Fruit fly (Drosophila melanogaster) whole organism, wandering third instar larva: ENCODE results near the gene Cdep.
A peak's percentile ranks its signal among the peaks of the same experiment; 100 is the strongest.

Source experiments
- CG32264 ChIP-seq: fragments of 200-800 bp; sonication (Bioruptor generic); optimal IDR thresholded peaks from 2 replicates; lab custom pipeline; 2016; ENCODE audit warnings: missing biosample characterization, missing genetic modification characterization
- CG9705 ChIP-seq: fragments of 200-800 bp; sonication (Bioruptor generic); optimal IDR thresholded peaks from 2 replicates; lab custom pipeline; 2018; ENCODE audit warnings: missing biosample characterization, mild to moderate bottlenecking, missing genetic modification characterization
- CrebA ChIP-seq: fragments of 200-800 bp; sonication (Bioruptor generic); optimal IDR thresholded peaks from 2 replicates; lab custom pipeline; 2016; ENCODE audit warnings: missing biosample characterization, mild to moderate bottlenecking, missing genetic modification characterization, borderline replicate concordance
- Dfd ChIP-seq: fragments of >200 bp; optimal IDR thresholded peaks from 2 replicates; lab custom pipeline; 2017; ENCODE audit warnings: missing biosample characterization, missing genetic modification characterization
- Dif ChIP-seq: fragments of 200-275, 200-300 bp; sonication (Bioruptor generic); optimal IDR thresholded peaks from 2 replicates; lab custom pipeline; 2018; ENCODE audit warnings: missing biosample characterization, missing genetic modification characterization; ENCODE audit not compliant: partially characterized antibody
- GATAd ChIP-seq: sonication (Bioruptor generic); optimal IDR thresholded peaks from 2 replicates; lab custom pipeline; 2016; ENCODE audit warnings: missing biosample characterization, missing genetic modification characterization
- HLH106 ChIP-seq: fragments of 200-800 bp; optimal IDR thresholded peaks from 3 replicates; lab custom pipeline; 2019; ENCODE audit warnings: missing biosample characterization, mild to moderate bottlenecking, missing genetic modification characterization, moderate library complexity
- Hr78 ChIP-seq: fragments of >200 bp; optimal IDR thresholded peaks from 2 replicates; lab custom pipeline; 2017; ENCODE audit warnings: missing biosample characterization, missing genetic modification characterization
- Hr83 ChIP-seq: fragments of 200-300 bp; sonication (Bioruptor generic); optimal IDR thresholded peaks from 2 replicates; lab custom pipeline; 2016; ENCODE audit warnings: missing biosample characterization, mild to moderate bottlenecking, missing genetic modification characterization, moderate library complexity; ENCODE audit not compliant: poor library complexity, severe bottlenecking
- Jra ChIP-seq: sonication (Bioruptor generic); optimal IDR thresholded peaks from 2 replicates; lab custom pipeline; 2016; ENCODE audit warnings: missing biosample characterization, missing genetic modification characterization
- Mio ChIP-seq: sonication (Bioruptor generic); optimal IDR thresholded peaks from 2 replicates; lab custom pipeline; 2016; ENCODE audit warnings: missing biosample characterization, missing genetic modification characterization
- Myc ChIP-seq: fragments of >200 bp; optimal IDR thresholded peaks from 2 replicates; lab custom pipeline; 2017
- N ChIP-seq: fragments of >200 bp; optimal IDR thresholded peaks from 2 replicates; lab custom pipeline; 2018; ENCODE audit warnings: missing biosample characterization, missing external identifiers, missing genetic modification characterization
- OdsH ChIP-seq: fragments of 200-800 bp; sonication (Bioruptor generic); optimal IDR thresholded peaks from 2 replicates; lab custom pipeline; 2016; ENCODE audit warnings: missing biosample characterization, mild to moderate bottlenecking, missing genetic modification characterization
- Rel ChIP-seq, 2 experiments: fragments of 200-800 bp; sonication (Bioruptor generic) in 1 of 2; optimal IDR thresholded peaks; 2 replicates in 1 of 2; 3 replicates in 1 of 2; lab custom pipeline; 2016 to 2019; ENCODE audit warnings: mild to moderate bottlenecking in 2 of 2, missing biosample characterization in 2 of 2, missing genetic modification characterization in 2 of 2, moderate library complexity in 1 of 2
- Sp1 ChIP-seq: fragments of 200-800 bp; sonication (Bioruptor generic); optimal IDR thresholded peaks from 3 replicates; lab custom pipeline; 2019; ENCODE audit warnings: missing biosample characterization, mild to moderate bottlenecking, missing genetic modification characterization, moderate library complexity
- Vsx2 ChIP-seq: fragments of 200-300, 225-300 bp; sonication (Bioruptor generic); optimal IDR thresholded peaks from 2 replicates; lab custom pipeline; 2018; ENCODE audit warnings: missing biosample characterization, missing genetic modification characterization; ENCODE audit not compliant: partially characterized antibody
- br ChIP-seq: fragments of 200-800 bp; sonication (Bioruptor generic); optimal IDR thresholded peaks from 2 replicates; lab custom pipeline; 2016; ENCODE audit warnings: missing biosample characterization, missing genetic modification characterization
- brk ChIP-seq: fragments of 200-800 bp; sonication (Bioruptor generic); optimal IDR thresholded peaks from 2 replicates; lab custom pipeline; 2016; ENCODE audit warnings: missing biosample characterization, mild to moderate bottlenecking, missing genetic modification characterization
- dl ChIP-seq, 2 experiments: fragments of 175-275, 200-275 bp in 1 of 2; fragments of 200-275 bp in 1 of 2; sonication (Bioruptor generic); optimal IDR thresholded peaks; lab custom pipeline; 2018; ENCODE audit warnings: mild to moderate bottlenecking in 2 of 2, missing biosample characterization in 2 of 2, missing genetic modification characterization in 2 of 2, moderate library complexity in 2 of 2; ENCODE audit not compliant: partially characterized antibody in 2 of 2, insufficient read depth in 1 of 2
- dmrt93B ChIP-seq: fragments of 200-800 bp; sonication (Bioruptor generic); optimal IDR thresholded peaks from 2 replicates; lab custom pipeline; 2018; ENCODE audit warnings: missing biosample characterization, mild to moderate bottlenecking, missing genetic modification characterization
- dsf ChIP-seq: sonication (Bioruptor generic); optimal IDR thresholded peaks from 2 replicates; lab custom pipeline; 2016; ENCODE audit warnings: missing biosample characterization, missing genetic modification characterization, borderline replicate concordance
- ey ChIP-seq: fragments of 200-800 bp; sonication (Bioruptor generic); optimal IDR thresholded peaks from 2 replicates; lab custom pipeline; 2016; ENCODE audit warnings: missing biosample characterization, missing genetic modification characterization
- foxo ChIP-seq, 2 experiments: fragments of 200-800 bp; sonication (Bioruptor generic); optimal IDR thresholded peaks; 2 replicates in 1 of 2; 3 replicates in 1 of 2; lab custom pipeline; 2016 to 2017; ENCODE audit warnings: missing biosample characterization in 2 of 2, missing genetic modification characterization in 2 of 2
- fru ChIP-seq: fragments of 200-800 bp; sonication (Bioruptor generic); optimal IDR thresholded peaks from 3 replicates; lab custom pipeline; 2016; ENCODE audit warnings: missing biosample characterization, mild to moderate bottlenecking, missing genetic modification characterization
- h ChIP-seq: fragments of 200-800 bp; sonication (Bioruptor generic); optimal IDR thresholded peaks from 3 replicates; lab custom pipeline; 2016; ENCODE audit warnings: missing biosample characterization, mild to moderate bottlenecking, missing genetic modification characterization
- jim ChIP-seq: fragments of 175-275, 200-325 bp; sonication (Bioruptor generic); optimal IDR thresholded peaks from 2 replicates; lab custom pipeline; 2016; ENCODE audit warnings: missing biosample characterization, mild to moderate bottlenecking, missing genetic modification characterization
- lola ChIP-seq: fragments of >200 bp; optimal IDR thresholded peaks from 2 replicates; lab custom pipeline; 2017; ENCODE audit warnings: missing biosample characterization, missing genetic modification characterization
- pan ChIP-seq: fragments of >200 bp; optimal IDR thresholded peaks from 2 replicates; lab custom pipeline; 2017
- rgr ChIP-seq: fragments of 200-800 bp; sonication (Bioruptor generic); optimal IDR thresholded peaks from 3 replicates; lab custom pipeline; 2016; ENCODE audit warnings: missing biosample characterization, mild to moderate bottlenecking, missing genetic modification characterization
- sage ChIP-seq: fragments of 200-800 bp; sonication (Bioruptor generic); optimal IDR thresholded peaks from 2 replicates; lab custom pipeline; 2016; ENCODE audit warnings: missing biosample characterization, mild to moderate bottlenecking, missing genetic modification characterization
- sv ChIP-seq: fragments of 200-800 bp; sonication (Bioruptor generic); optimal IDR thresholded peaks from 3 replicates; lab custom pipeline; 2016; ENCODE audit warnings: missing biosample characterization, missing genetic modification characterization
- tai ChIP-seq: sonication (Bioruptor generic); optimal IDR thresholded peaks from 2 replicates; lab custom pipeline; 2016; ENCODE audit warnings: missing biosample characterization, missing genetic modification characterization
- usp ChIP-seq: fragments of >200 bp; optimal IDR thresholded peaks from 2 replicates; lab custom pipeline; 2017; ENCODE audit warnings: missing biosample characterization, missing genetic modification characterization
- woc ChIP-seq: sonication (Bioruptor generic); optimal IDR thresholded peaks from 2 replicates; lab custom pipeline; 2016; ENCODE audit warnings: missing biosample characterization, mild to moderate bottlenecking, missing genetic modification characterization

The Cdep gene

dm6 chr3R:4984132-4984531 is 73.8 kb downstream of the Cdep start, which contains the start of gene CG14662:
TSS of gene CG14662 (minus strand) at chr3R:4984232.
- TF ChIP-seq HLH106 (tag; lab: Kevin White, UChicago) = no peak

DNA sequence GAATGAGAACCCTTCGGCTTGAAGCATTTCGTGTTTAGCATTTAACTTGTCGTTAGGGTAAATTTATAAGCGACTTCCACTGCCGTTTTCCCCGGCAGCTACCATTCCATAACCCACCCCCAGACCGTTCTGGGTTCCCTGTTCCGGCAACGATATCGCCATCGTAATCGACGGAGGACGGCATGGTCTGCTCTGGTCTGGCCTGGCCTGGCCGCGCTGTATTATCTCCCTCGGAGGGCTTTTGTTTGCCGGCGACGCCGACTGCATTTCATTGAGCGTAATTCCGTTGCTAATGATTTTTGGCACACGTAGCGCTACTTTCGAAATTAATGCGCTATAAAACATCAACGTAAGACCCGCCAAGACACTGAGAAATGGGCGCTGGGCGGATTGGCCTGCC is 74.3 kb downstream of the Cdep start:
- TF ChIP-seq fru (GFP tag; lab: Kevin White, UChicago) (no peak), Dfd (GFP tag; lab: Kevin White, UChicago) (no peak), GATAd (no peak), Vsx2 (GFP tag; lab: Kevin White, UChicago) (no peak), Rel (GFP tag; optimal IDR thresholded peaks at IDR 0.05; lab: Kevin White, UChicago) (no peak), Rel (tag; optimal IDR thresholded peaks at IDR 0.05; lab: Kevin White, UChicago) (no peak), sv (GFP tag; lab: Kevin White, UChicago) (no peak), dl (GFP tag; optimal IDR thresholded peaks at IDR 0.05; lab: Kevin White, UChicago; ENCODE audit: insufficient read depth in 1 of 2, partially characterized antibody in 2 of 2) (no peak), brk (GFP tag; lab: Kevin White, UChicago) (no peak), Mio (GFP tag; lab: Kevin White, UChicago) (no peak), Sp1 (GFP tag; lab: Kevin White, UChicago) (no peak), jim (no peak)

DNA sequence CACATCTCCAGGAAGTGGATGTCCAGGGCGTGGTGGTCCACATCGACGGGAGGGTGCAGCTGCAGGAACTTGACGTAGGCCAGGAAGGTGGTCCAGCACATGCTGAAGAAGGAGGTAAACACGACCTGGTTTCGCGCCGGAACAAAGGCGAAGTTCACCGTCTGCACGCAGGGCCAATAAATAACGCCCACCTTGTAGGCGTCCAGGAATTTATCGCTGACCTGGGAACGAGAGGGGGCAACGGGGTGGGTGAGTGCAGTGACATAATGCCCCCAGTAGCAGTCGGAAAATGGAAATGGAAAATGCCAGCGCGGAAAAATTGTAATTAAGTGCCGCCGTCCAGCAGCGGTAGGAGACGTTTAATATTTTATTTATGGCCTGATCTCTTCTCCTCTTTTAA is 76.3 kb downstream of the Cdep start:
- TF ChIP-seq woc (GFP tag; lab: Kevin White, UChicago) = no peak
- no peak for TF ChIP-seq CG32264 (GFP tag; lab: Kevin White, UChicago)
- no peak for TF ChIP-seq Dif (GFP tag; lab: Kevin White, UChicago)
- no peak for TF ChIP-seq br (GFP tag; lab: Kevin White, UChicago)
- no peak for TF ChIP-seq Rel (GFP tag; optimal IDR thresholded peaks at IDR 0.05; lab: Kevin White, UChicago)
- TF ChIP-seq Rel (tag; optimal IDR thresholded peaks at IDR 0.05; lab: Kevin White, UChicago) = no peak
- no peak for TF ChIP-seq Dfd (GFP tag; lab: Kevin White, UChicago)
- TF ChIP-seq OdsH (GFP tag; lab: Kevin White, UChicago) = no peak
- TF ChIP-seq sv (GFP tag; lab: Kevin White, UChicago) = no peak
- no peak for TF ChIP-seq dl (GFP tag; optimal IDR thresholded peaks at IDR 0.05; lab: Kevin White, UChicago; ENCODE audit: insufficient read depth in 1 of 2, partially characterized antibody in 2 of 2)
- TF ChIP-seq CrebA = no peak
- no peak for TF ChIP-seq ey
- TF ChIP-seq pan (lab: Kevin White, UChicago) = no peak
- TF ChIP-seq tai = no peak

DNA sequence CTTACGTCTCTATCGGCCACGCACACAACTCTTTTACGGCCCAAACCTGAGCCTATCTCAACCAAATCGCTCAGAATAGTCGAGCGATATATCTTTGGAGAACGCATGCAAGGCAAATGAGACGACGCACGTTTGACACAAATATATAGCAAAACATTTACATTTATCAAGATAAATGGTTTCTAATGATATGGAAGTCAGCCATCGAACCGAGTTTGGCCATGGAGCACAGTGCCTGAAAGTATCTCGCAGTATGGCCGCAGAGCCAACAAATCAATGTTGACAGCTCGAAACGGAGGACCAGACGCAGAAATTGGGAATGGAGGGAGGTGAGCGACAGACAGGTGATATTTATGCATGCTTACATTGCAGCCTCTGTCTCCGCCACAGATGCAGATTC is 77.1 kb downstream of the Cdep start:
- TF ChIP-seq N (GFP tag; lab: Kevin White, UChicago) = no peak
- TF ChIP-seq woc (GFP tag; lab: Kevin White, UChicago) = no peak
- no peak for TF ChIP-seq brk (GFP tag; lab: Kevin White, UChicago)
- no peak for TF ChIP-seq HLH106 (tag; lab: Kevin White, UChicago)
- no peak for TF ChIP-seq GATAd
- no peak for TF ChIP-seq tai
- TF ChIP-seq Hr83 = no peak
- TF ChIP-seq CG32264 (GFP tag; lab: Kevin White, UChicago) = no peak
- TF ChIP-seq br (GFP tag; lab: Kevin White, UChicago) = no peak
- TF ChIP-seq CrebA = no peak
- TF ChIP-seq foxo (GFP tag; optimal IDR thresholded peaks at IDR 0.05; lab: Kevin White, UChicago) = no peak

dm6 chr3R:4989150-4990017 is 79.0 kb downstream of the Cdep start:
- TF ChIP-seq Vsx2 (GFP tag; lab: Kevin White, UChicago) (peak; percentile 33), Jra (GFP tag; lab: Kevin White, UChicago) (no peak), sage (GFP tag; lab: Kevin White, UChicago) (no peak), CG9705 (GFP tag; lab: Kevin White, UChicago) (peak; percentile 14), OdsH (GFP tag; lab: Kevin White, UChicago) (peak; percentile 65), Myc (lab: Kevin White, UChicago) (no peak), Hr78 (GFP tag; lab: Kevin White, UChicago) (no peak), jim (no peak), Dif (GFP tag; lab: Kevin White, UChicago) (no peak), Hr83 (no peak), pan (lab: Kevin White, UChicago) (no peak), sv (GFP tag; lab: Kevin White, UChicago) (peak; percentile 52), woc (GFP tag; lab: Kevin White, UChicago) (peak; percentile 77), h (GFP tag; lab: Kevin White, UChicago) (peak; percentile 61), lola (GFP tag; lab: Kevin White, UChicago) (no peak), tai (peak; percentile 48), dsf (GFP tag; lab: Kevin White, UChicago) (no peak), Sp1 (GFP tag; lab: Kevin White, UChicago) (peak; percentile 64), ey (peak; percentile 53), Mio (GFP tag; lab: Kevin White, UChicago) (no peak), foxo (GFP tag; optimal IDR thresholded peaks at IDR 0.05; lab: Kevin White, UChicago) (peak in 1 of 2 experiments; percentile 75), brk (GFP tag; lab: Kevin White, UChicago) (peak; percentile 20), GATAd (no peak), rgr (GFP tag; lab: Kevin White, UChicago) (peak; percentile 14), Rel (GFP tag; optimal IDR thresholded peaks at IDR 0.05; lab: Kevin White, UChicago) (no peak), Rel (tag; optimal IDR thresholded peaks at IDR 0.05; lab: Kevin White, UChicago) (no peak), usp (GFP tag; lab: Kevin White, UChicago) (no peak), CrebA (no peak), dl (GFP tag; optimal IDR thresholded peaks at IDR 0.05; lab: Kevin White, UChicago; ENCODE audit: insufficient read depth in 1 of 2, partially characterized antibody in 2 of 2) (no peak), dmrt93B (GFP tag; lab: Kevin White, UChicago) (peak; percentile 52)
